Worm (Caenorhabditis elegans) whole organism, late embryonic: ENCODE results near the gene str-141.
A peak's percentile ranks its signal among the peaks of the same experiment; 100 is the strongest.
"Not testable (repeated sequence)": the region's sequence is repeated elsewhere in the genome, so short reads cannot be mapped to it uniquely, and the experiment has no call there.

Experiments used
- K02D7.2 ChIP-seq: sonication (generic microtip); optimal IDR thresholded peaks from 2 replicates; lab custom pipeline; 2017; ENCODE audit warnings: mild to moderate bottlenecking, missing genetic modification characterization, missing compliant biosample characterization
- K09A11.1 ChIP-seq: sonication (generic microtip); optimal IDR thresholded peaks from 2 replicates; lab custom pipeline; 2017; ENCODE audit warnings: antibody characterized with exemption, mild to moderate bottlenecking, missing genetic modification characterization, missing compliant biosample characterization; ENCODE audit not compliant: insufficient read depth
- T23F11.4 ChIP-seq: fragments of 200-800 bp; sonication (Bioruptor generic); optimal IDR thresholded peaks from 2 replicates; lab custom pipeline; 2018; ENCODE audit warnings: mild to moderate bottlenecking, missing genetic modification characterization, missing compliant biosample characterization
- Y22D7AL.16 ChIP-seq: sonication (generic microtip); optimal IDR thresholded peaks from 2 replicates; lab custom pipeline; 2016; ENCODE audit warnings: missing genetic modification characterization, missing compliant biosample characterization
- ama-1 ChIP-seq: fragments of 150-350 bp; optimal IDR thresholded peaks from 2 replicates; lab custom pipeline; 2014
- ceh-14 ChIP-seq: sonication (generic microtip); optimal IDR thresholded peaks from 2 replicates; lab custom pipeline; 2016; ENCODE audit warnings: missing genotype, missing genetic modification characterization, missing compliant biosample characterization
- ceh-31 ChIP-seq: sonication (generic microtip); optimal IDR thresholded peaks from 2 replicates; lab custom pipeline; 2016; ENCODE audit warnings: missing genetic modification characterization, missing compliant biosample characterization
- ceh-48 ChIP-seq: sonication (generic microtip); optimal IDR thresholded peaks from 2 replicates; lab custom pipeline; 2016; ENCODE audit warnings: missing genetic modification characterization, inconsistent platforms, missing compliant biosample characterization
- ceh-9 ChIP-seq: sonication (generic microtip); optimal IDR thresholded peaks from 2 replicates; lab custom pipeline; 2016; ENCODE audit warnings: mild to moderate bottlenecking, missing genetic modification characterization, inconsistent platforms, missing compliant biosample characterization
- fax-1 ChIP-seq: sonication (generic microtip); optimal IDR thresholded peaks from 2 replicates; lab custom pipeline; 2016; ENCODE audit warnings: missing genotype, missing genetic modification characterization, missing compliant biosample characterization
- hlh-15 ChIP-seq: sonication (generic microtip); optimal IDR thresholded peaks from 2 replicates; lab custom pipeline; 2016; ENCODE audit warnings: missing genetic modification characterization, missing compliant biosample characterization
- hlh-8 ChIP-seq: sonication (generic microtip); optimal IDR thresholded peaks from 2 replicates; lab custom pipeline; 2016; ENCODE audit warnings: missing genotype, missing genetic modification characterization, missing compliant biosample characterization
- mec-3 ChIP-seq: sonication (generic microtip); optimal IDR thresholded peaks from 2 replicates; lab custom pipeline; 2016; ENCODE audit warnings: borderline replicate concordance, missing genetic modification characterization, missing compliant biosample characterization
- nfya-1 ChIP-seq: sonication (generic microtip); optimal IDR thresholded peaks from 2 replicates; lab custom pipeline; 2017; ENCODE audit warnings: missing genetic modification characterization, mild to moderate bottlenecking, missing compliant biosample characterization, antibody characterized with exemption, moderate library complexity
- nhr-11 ChIP-seq: fragments of 150-350 bp; optimal IDR thresholded peaks from 2 replicates; lab custom pipeline; 2014; ENCODE audit warnings: missing biosample characterization, missing genetic modification characterization
- nhr-232 ChIP-seq: sonication (generic microtip); optimal IDR thresholded peaks from 2 replicates; lab custom pipeline; 2016; ENCODE audit warnings: missing genetic modification characterization, missing compliant biosample characterization
- odd-2 ChIP-seq: sonication (generic microtip); optimal IDR thresholded peaks from 2 replicates; lab custom pipeline; 2017; ENCODE audit warnings: antibody characterized with exemption, mild to moderate bottlenecking, missing genetic modification characterization, missing compliant biosample characterization
- pag-3 ChIP-seq: sonication (generic microtip); optimal IDR thresholded peaks from 2 replicates; lab custom pipeline; 2016; ENCODE audit warnings: missing compliant biosample characterization, missing genetic modification characterization, borderline replicate concordance
- pha-2 ChIP-seq: sonication (generic microtip); optimal IDR thresholded peaks from 2 replicates; lab custom pipeline; 2017; ENCODE audit warnings: mild to moderate bottlenecking, missing genetic modification characterization, missing compliant biosample characterization
- pha-4 ChIP-seq: fragments of 150-350 bp; optimal IDR thresholded peaks from 2 replicates; lab custom pipeline; 2018; ENCODE audit warnings: missing biosample characterization, missing genetic modification reagents, missing genetic modification characterization
- pqm-1 ChIP-seq: sonication (generic microtip); optimal IDR thresholded peaks from 2 replicates; lab custom pipeline; 2016; ENCODE audit warnings: missing genetic modification characterization, missing compliant biosample characterization
- ref-2 ChIP-seq: sonication (generic microtip); optimal IDR thresholded peaks from 2 replicates; lab custom pipeline; 2016; ENCODE audit warnings: missing genetic modification characterization, missing compliant biosample characterization
- sox-2 ChIP-seq: fragments of 200-800 bp; sonication (Bioruptor generic); IDR thresholded peaks from 2 replicates; pipeline ENCODE4 v1.3.6; 2022; ENCODE audit warnings: missing genetic modification reagents, missing genetic modification characterization, missing compliant biosample characterization
- unc-3 ChIP-seq, 2 experiments: fragments of 200-800 bp in 1 of 2; sonication (Bioruptor generic) in 1 of 2; sonication (generic microtip) in 1 of 2; conservative IDR thresholded peaks in 1 of 2; optimal IDR thresholded peaks in 1 of 2; 2 replicates each; pipeline versions ENCODE4 v1.3.6 to Lab custom; 2016 to 2022; ENCODE audit warnings: missing compliant biosample characterization in 2 of 2, missing genetic modification characterization in 2 of 2, missing genetic modification reagents in 1 of 2
- unc-42 ChIP-seq: sonication (generic microtip); optimal IDR thresholded peaks from 2 replicates; lab custom pipeline; 2016; ENCODE audit warnings: missing genotype, missing genetic modification characterization, missing compliant biosample characterization
- unc-55 ChIP-seq: sonication (generic microtip); optimal IDR thresholded peaks from 2 replicates; lab custom pipeline; 2017; ENCODE audit warnings: missing biosample characterization, missing genetic modification reagents, missing genetic modification characterization
- unc-86 ChIP-seq: sonication (generic microtip); optimal IDR thresholded peaks from 2 replicates; lab custom pipeline; 2016; ENCODE audit warnings: missing genetic modification characterization, missing compliant biosample characterization
- ztf-16 ChIP-seq: sonication (generic microtip); optimal IDR thresholded peaks from 2 replicates; lab custom pipeline; 2017; ENCODE audit warnings: missing genetic modification characterization, missing compliant biosample characterization

The str-141 gene

ce11 chrV:11290888-11291287, 32.7 kb downstream of the str-141 start, which contains the start of gene C03E10.1:
Gene C03E10.1 (plus strand): TSS chrV:11291188.
- TF ChIP-seq odd-2 (tag; lab: Kevin White, UChicago) (no peak), hlh-15 (tag; lab: Kevin White, UChicago) (no peak), sox-2 (GFP tag; lab: Robert Waterston, UW) (no peak)

- TF ChIP-seq mec-3, nhr-11, ceh-14 (tag; lab: Kevin White, UChicago): not testable (repeated sequence)
- TF ChIP-seq, all 69 proteins: peak for 0; not testable (repeated sequence) for 69
Observed at ce11 chrV:11286114-11286513, 37.5 kb downstream of the str-141 start, which contains the start of gene C03E10.3. Gene C03E10.3 (plus strand): TSS chrV:11286414.

ce11 chrV:11282272-11282671, 41.3 kb downstream of the str-141 start, which contains the start of gene gly-20:
Gene gly-20 (plus strand): TSS chrV:11282572.
- TF ChIP-seq nhr-11 (tag; lab: Kevin White, UChicago) (no peak), sox-2 (GFP tag; lab: Robert Waterston, UW) (no peak), ceh-31 (tag; lab: Kevin White, UChicago) (no peak), K09A11.1 (tag; lab: Kevin White, UChicago) (no peak), Y22D7AL.16 (no peak), ceh-9 (tag; lab: Kevin White, UChicago) (no peak), fax-1 (no peak), K02D7.2 (tag; lab: Kevin White, UChicago) (no peak), ceh-14 (tag; lab: Kevin White, UChicago) (no peak), ztf-16 (tag; lab: Kevin White, UChicago) (no peak), unc-42 (tag; lab: Kevin White, UChicago) (no peak), hlh-15 (tag; lab: Kevin White, UChicago) (no peak), pha-2 (tag; lab: Kevin White, UChicago) (no peak), ref-2 (no peak)
- TF ChIP-seq, all 69 proteins: peak for 0

- TF ChIP-seq nfya-1 (tag; lab: Kevin White, UChicago) (peak; percentile 28), unc-55 (GFP tag; lab: Kevin White, UChicago) (peak; percentile 67), nhr-232 (tag; lab: Kevin White, UChicago) (no peak), unc-42 (tag; lab: Kevin White, UChicago) (peak; percentile 37), unc-86 (tag; lab: Kevin White, UChicago) (no peak)
- TF ChIP-seq, all 69 proteins: peak for 3
Observed at ce11 chrV:11281414-11282209, 42.0 kb downstream of the str-141 start.

ce11 chrV:11279564-11279963, 44.1 kb downstream of the str-141 start:
- TF ChIP-seq pqm-1 (tag; lab: Kevin White, UChicago) (no peak), ceh-48 (tag; lab: Kevin White, UChicago) (peak; percentile 13)

ce11 chrV:11272848-11273247, 50.8 kb downstream of the str-141 start, which contains the start of gene clec-223:
Gene clec-223 (plus strand): TSS chrV:11273148.
- no peak for TF ChIP-seq ceh-48 (tag; lab: Kevin White, UChicago)
- no peak for TF ChIP-seq unc-3 (GFP tag; conservative IDR thresholded peaks at IDR 0.05; lab: Robert Waterston, UW)
- no peak for TF ChIP-seq unc-3 (tag; optimal IDR thresholded peaks at IDR 0.05; lab: Kevin White, UChicago)
- no peak for TF ChIP-seq fax-1
- TF ChIP-seq pha-4 (tag; lab: Kevin White, UChicago) = no peak
- TF ChIP-seq ama-1 = no peak
- TF ChIP-seq pag-3 (tag; lab: Kevin White, UChicago) = no peak
- TF ChIP-seq T23F11.4 (GFP tag; lab: Kevin White, UChicago) = no peak
- no peak for TF ChIP-seq hlh-8 (tag; lab: Kevin White, UChicago)
